Worm (Caenorhabditis elegans) whole organism, L2 larva: ENCODE data around the gene Y55B1AR.4.

Experiments
- C34F6.9 ChIP-seq: fragments of 150-350 bp; optimal IDR thresholded peaks from 2 replicates; lab custom pipeline; 2014; ENCODE audit warnings: missing biosample characterization, missing genetic modification characterization
- F13H6.1 ChIP-seq: sonication (generic microtip); optimal IDR thresholded peaks from 2 replicates; lab custom pipeline; 2016; ENCODE audit warnings: missing genetic modification characterization, missing compliant biosample characterization
- Y55F3AM.14 ChIP-seq: fragments of 200-800 bp; sonication (Bioruptor generic); optimal IDR thresholded peaks from 2 replicates; lab custom pipeline; 2018; ENCODE audit warnings: mild to moderate bottlenecking, missing genetic modification characterization, missing compliant biosample characterization
- ZK546.5 ChIP-seq: sonication (generic microtip); optimal IDR thresholded peaks from 2 replicates; lab custom pipeline; 2017; ENCODE audit warnings: missing biosample characterization, missing genetic modification characterization
- alr-1 ChIP-seq: fragments of 150-350 bp; optimal IDR thresholded peaks from 2 replicates; lab custom pipeline; 2014; ENCODE audit warnings: missing biosample characterization, missing genetic modification characterization
- aly-2 ChIP-seq: fragments of 150-350 bp; optimal IDR thresholded peaks from 2 replicates; lab custom pipeline; 2014; ENCODE audit warnings: missing biosample characterization, missing genetic modification characterization
- ama-1 ChIP-seq: fragments of 150-350 bp; optimal IDR thresholded peaks from 2 replicates; lab custom pipeline; 2018; ENCODE audit warnings: inconsistent platforms
- blmp-1 ChIP-seq: sonication (generic microtip); optimal IDR thresholded peaks from 2 replicates; lab custom pipeline; 2017; ENCODE audit warnings: missing genetic modification characterization, mild to moderate bottlenecking, missing compliant biosample characterization, antibody characterized with exemption, moderate library complexity; ENCODE audit not compliant: insufficient read depth
- ceh-16 ChIP-seq: fragments of 150-350 bp; optimal IDR thresholded peaks from 2 replicates; lab custom pipeline; 2014; ENCODE audit warnings: missing biosample characterization, missing genetic modification characterization
- ceh-82 ChIP-seq: fragments of 150-350 bp; optimal IDR thresholded peaks from 2 replicates; lab custom pipeline; 2014; ENCODE audit warnings: missing biosample characterization, missing genetic modification characterization
- crh-2 ChIP-seq: sonication (generic microtip); optimal IDR thresholded peaks from 2 replicates; lab custom pipeline; 2017; ENCODE audit warnings: missing biosample characterization, missing genetic modification characterization
- dmd-4 ChIP-seq: sonication (generic microtip); optimal IDR thresholded peaks from 2 replicates; lab custom pipeline; 2017; ENCODE audit warnings: missing biosample characterization, missing genetic modification characterization
- egl-27 ChIP-seq: sonication (generic microtip); optimal IDR thresholded peaks from 3 replicates; lab custom pipeline; 2017; ENCODE audit warnings: missing biosample characterization, missing genetic modification reagents, missing genetic modification characterization
- elt-1 ChIP-seq: fragments of 150-350 bp; optimal IDR thresholded peaks from 2 replicates; lab custom pipeline; 2014; ENCODE audit warnings: missing biosample characterization, missing genetic modification characterization
- elt-3 ChIP-seq: sonication (generic microtip); optimal IDR thresholded peaks from 2 replicates; lab custom pipeline; 2017; ENCODE audit warnings: missing biosample characterization, missing genetic modification characterization
- fos-1 ChIP-seq: fragments of 150-350 bp; optimal IDR thresholded peaks from 2 replicates; lab custom pipeline; 2014; ENCODE audit warnings: missing biosample characterization, missing genetic modification characterization
- gmeb-1 ChIP-seq: fragments of 150-350 bp; optimal IDR thresholded peaks from 2 replicates; lab custom pipeline; 2014; ENCODE audit warnings: missing biosample characterization, missing genetic modification characterization
- lin-11 ChIP-seq: fragments of 150-350 bp; sonication (generic microtip); optimal IDR thresholded peaks from 2 replicates; lab custom pipeline; 2014; ENCODE audit warnings: missing biosample characterization, missing genetic modification characterization, inconsistent platforms, mixed read lengths
- lin-13 ChIP-seq: fragments of 150-350 bp; optimal IDR thresholded peaks from 2 replicates; lab custom pipeline; 2014; ENCODE audit warnings: missing biosample characterization, missing genetic modification reagents, missing genetic modification characterization
- lin-39 ChIP-seq: fragments of 150-350 bp; optimal IDR thresholded peaks from 2 replicates; lab custom pipeline; 2014; ENCODE audit warnings: missing biosample characterization, missing genetic modification reagents, missing genetic modification characterization
- lsy-2 ChIP-seq, 2 experiments: fragments of 150-350 bp in 1 of 2; sonication (generic microtip) in 1 of 2; optimal IDR thresholded peaks; 2 replicates each; lab custom pipeline; 2014 to 2017; ENCODE audit warnings: missing biosample characterization in 2 of 2, missing genetic modification characterization in 2 of 2
- mab-5 ChIP-seq: fragments of 150-350 bp; optimal IDR thresholded peaks from 2 replicates; lab custom pipeline; 2014; ENCODE audit warnings: missing biosample characterization, missing genetic modification characterization
- mbf-1 ChIP-seq: sonication (generic microtip); optimal IDR thresholded peaks from 2 replicates; lab custom pipeline; 2017; ENCODE audit warnings: missing biosample characterization, missing genetic modification characterization
- mdl-1 ChIP-seq, 2 experiments: fragments of 150-350 bp in 1 of 2; sonication (generic microtip) in 1 of 2; optimal IDR thresholded peaks; 2 replicates each; lab custom pipeline; 2017; ENCODE audit warnings: missing biosample characterization in 2 of 2, missing genetic modification characterization in 2 of 2
- nhr-12 ChIP-seq: fragments of 150-350 bp; optimal IDR thresholded peaks from 2 replicates; lab custom pipeline; 2014; ENCODE audit warnings: missing biosample characterization, missing genetic modification characterization
- nhr-129 ChIP-seq: fragments of 150-350 bp; optimal IDR thresholded peaks from 2 replicates; lab custom pipeline; 2014; ENCODE audit warnings: missing biosample characterization, missing genetic modification characterization
- nhr-21 ChIP-seq: fragments of 150-350 bp; optimal IDR thresholded peaks from 2 replicates; lab custom pipeline; 2014; ENCODE audit warnings: missing biosample characterization, missing genetic modification characterization
- nhr-23 ChIP-seq: fragments of 150-350 bp; optimal IDR thresholded peaks from 2 replicates; lab custom pipeline; 2014; ENCODE audit warnings: missing biosample characterization, missing genetic modification reagents, missing genetic modification characterization
- nhr-237 ChIP-seq: fragments of 150-350 bp; optimal IDR thresholded peaks from 2 replicates; lab custom pipeline; 2014; ENCODE audit warnings: missing biosample characterization, missing genetic modification characterization
- nhr-25 ChIP-seq: fragments of 150-350 bp; sonication (generic microtip); optimal IDR thresholded peaks from 3 replicates; lab custom pipeline; 2014; ENCODE audit warnings: missing biosample characterization, missing genetic modification characterization
- nhr-6 ChIP-seq: fragments of 150-350 bp; optimal IDR thresholded peaks from 2 replicates; lab custom pipeline; 2014; ENCODE audit warnings: missing biosample characterization, missing genetic modification characterization
- nhr-77 ChIP-seq: fragments of 150-350 bp; optimal IDR thresholded peaks from 2 replicates; lab custom pipeline; 2014; ENCODE audit warnings: missing biosample characterization, missing genetic modification characterization
- peb-1 ChIP-seq: fragments of 150-350 bp; optimal IDR thresholded peaks from 2 replicates; lab custom pipeline; 2014; ENCODE audit warnings: missing biosample characterization, missing genetic modification characterization
- sem-4 ChIP-seq: fragments of 150-350 bp; optimal IDR thresholded peaks from 2 replicates; lab custom pipeline; 2014; ENCODE audit warnings: missing biosample characterization, missing genetic modification reagents, missing genetic modification characterization
- skn-1 ChIP-seq: sonication (generic microtip); optimal IDR thresholded peaks from 2 replicates; lab custom pipeline; 2017; ENCODE audit warnings: missing biosample characterization, missing genetic modification characterization
- sma-3 ChIP-seq: sonication (generic microtip); optimal IDR thresholded peaks from 2 replicates; lab custom pipeline; 2016; ENCODE audit warnings: missing genetic modification reagents, missing genetic modification characterization, missing compliant biosample characterization
- sma-9 ChIP-seq, 2 experiments: fragments of 150-350 bp in 1 of 2; sonication (generic microtip) in 1 of 2; optimal IDR thresholded peaks; 2 replicates each; lab custom pipeline; 2014 to 2016; ENCODE audit warnings: missing genetic modification characterization in 2 of 2, mild to moderate bottlenecking in 1 of 2, missing biosample characterization in 1 of 2, missing compliant biosample characterization in 1 of 2, missing genetic modification reagents in 1 of 2, moderate library complexity in 1 of 2
- snpc-4 ChIP-seq: fragments of 150-350 bp; optimal IDR thresholded peaks from 2 replicates; lab custom pipeline; 2014; ENCODE audit warnings: missing biosample characterization, missing genetic modification characterization
- unc-39 ChIP-seq: fragments of 150-350 bp; optimal IDR thresholded peaks from 2 replicates; lab custom pipeline; 2014; ENCODE audit warnings: missing biosample characterization, missing genetic modification characterization
- unc-55 ChIP-seq: fragments of 150-350 bp; sonication (generic microtip); optimal IDR thresholded peaks from 3 replicates; lab custom pipeline; 2014; ENCODE audit warnings: missing biosample characterization, missing genetic modification reagents, missing genetic modification characterization
- unc-62 ChIP-seq: fragments of 150-350 bp; optimal IDR thresholded peaks from 2 replicates; lab custom pipeline; 2014; ENCODE audit warnings: missing biosample characterization, missing genetic modification reagents, missing genetic modification characterization
- zag-1 ChIP-seq: fragments of 150-350 bp; optimal IDR thresholded peaks from 2 replicates; lab custom pipeline; 2014; ENCODE audit warnings: missing biosample characterization, missing genetic modification characterization
- ztf-1 ChIP-seq: fragments of 200-800 bp; sonication (Bioruptor generic); conservative IDR thresholded peaks from 2 replicates; pipeline ENCODE4 v1.3.6; 2022; ENCODE audit warnings: missing genetic modification characterization, missing compliant biosample characterization
- ztf-4 ChIP-seq: fragments of 150-350 bp; optimal IDR thresholded peaks from 2 replicates; lab custom pipeline; 2014; ENCODE audit warnings: missing biosample characterization, missing genetic modification characterization

Y55B1AR.4 gene

ce11 chrIII:600316-600932 lies 4.9 kb downstream of the Y55B1AR.4 start, which contains the start of gene lec-6:
TSS of gene lec-6 (minus strand) at chrIII:600366.
- TF ChIP-seq ceh-16 (tag; lab: Kevin White, UChicago) (no peak), lsy-2 (tag; optimal IDR thresholded peaks at IDR 0.05; lab: Kevin White, UChicago) (peak in 1 of 2 experiments; percentile 20), sma-3 (peak; percentile 24), F13H6.1 (tag; lab: Kevin White, UChicago) (peak; percentile 52), fos-1 (peak; percentile 98), blmp-1 (tag; lab: Kevin White, UChicago) (no peak), gmeb-1 (peak; percentile 48), sma-9 (GFP tag; optimal IDR thresholded peaks at IDR 0.05; lab: Kevin White, UChicago) (peak; percentile 63), sma-9 (tag; optimal IDR thresholded peaks at IDR 0.05; lab: Kevin White, UChicago) (no peak), unc-62 (no peak), crh-2 (tag; lab: Kevin White, UChicago) (peak; percentile 91), nhr-129 (tag; lab: Kevin White, UChicago) (peak; percentile 50)
- TF ChIP-seq, all 48 proteins: peak for 8

ce11 chrIII:599279-599678 lies 6.0 kb downstream of the Y55B1AR.4 start:
- TF ChIP-seq C34F6.9 (tag; lab: Kevin White, UChicago): no peak
- TF ChIP-seq gmeb-1: peak; percentile 9

- TF ChIP-seq unc-39 (tag; lab: Kevin White, UChicago) (no peak), alr-1 (no peak), nhr-23 (tag; lab: Kevin White, UChicago) (no peak), ztf-1 (GFP tag; lab: Robert Waterston, UW) (no peak), dmd-4 (tag; lab: Kevin White, UChicago) (no peak)
These were observed 6.6 kb downstream of the Y55B1AR.4 start, which contains the start of gene Y55B1AR.2 for ce11 chrIII:598687-599086. TSS of gene Y55B1AR.2 (minus strand) at chrIII:598787.

ce11 chrIII:598168-598567 lies 7.1 kb downstream of the Y55B1AR.4 start:
- TF ChIP-seq blmp-1 (tag; lab: Kevin White, UChicago) (no peak), mdl-1 (tag; optimal IDR thresholded peaks at IDR 0.05; lab: Kevin White, UChicago) (peak; percentile 38 to 55), unc-62 (no peak), nhr-237 (tag; lab: Kevin White, UChicago) (no peak), nhr-12 (tag; lab: Kevin White, UChicago) (no peak), snpc-4 (tag; lab: Kevin White, UChicago) (no peak), nhr-129 (tag; lab: Kevin White, UChicago) (peak; percentile 64), sma-9 (GFP tag; optimal IDR thresholded peaks at IDR 0.05; lab: Kevin White, UChicago) (peak; percentile 38), sma-9 (tag; optimal IDR thresholded peaks at IDR 0.05; lab: Kevin White, UChicago) (no peak), peb-1 (no peak), sem-4 (tag; lab: Kevin White, UChicago) (peak; percentile 54), nhr-23 (tag; lab: Kevin White, UChicago) (no peak), nhr-77 (tag; lab: Kevin White, UChicago) (no peak), ztf-1 (GFP tag; lab: Robert Waterston, UW) (no peak), zag-1 (tag; lab: Kevin White, UChicago) (peak; percentile 46), elt-3 (tag; lab: Kevin White, UChicago) (no peak), skn-1 (no peak), ztf-4 (tag; lab: Kevin White, UChicago) (no peak), ceh-16 (tag; lab: Kevin White, UChicago) (no peak), Y55F3AM.14 (no peak), dmd-4 (tag; lab: Kevin White, UChicago) (no peak), C34F6.9 (tag; lab: Kevin White, UChicago) (peak; percentile 82), crh-2 (tag; lab: Kevin White, UChicago) (peak; percentile 46), mbf-1 (no peak), egl-27 (tag; lab: Kevin White, UChicago) (peak; percentile 25), unc-39 (tag; lab: Kevin White, UChicago) (no peak), ama-1 (lab: Kevin White, UChicago) (no peak), fos-1 (peak; percentile 60), nhr-25 (tag; lab: Kevin White, UChicago) (peak; percentile 7), unc-55 (GFP tag; lab: Kevin White, UChicago) (peak; percentile 75), aly-2 (no peak), nhr-21 (tag; lab: Kevin White, UChicago) (no peak), mab-5 (tag; lab: Kevin White, UChicago) (peak; percentile 24), elt-1 (tag; lab: Kevin White, UChicago) (no peak), F13H6.1 (tag; lab: Kevin White, UChicago) (peak; percentile 61), nhr-6 (tag; lab: Kevin White, UChicago) (no peak), lin-11 (peak; percentile 17), lin-39 (tag; lab: Kevin White, UChicago) (no peak), sma-3 (no peak), ZK546.5 (tag; lab: Kevin White, UChicago) (no peak), ceh-82 (tag; lab: Kevin White, UChicago) (no peak), lsy-2 (tag; optimal IDR thresholded peaks at IDR 0.05; lab: Kevin White, UChicago) (peak; percentile 5 to 66), lin-13 (GFP tag; lab: Kevin White, UChicago) (no peak), alr-1 (no peak)
